Fruit fly (Drosophila melanogaster): ENCODE data around the gene btd.

btd gene

dm6 chrX:9707820-9708487 lies 14.0 kb downstream of the btd start (continued):
- no peak for TF ChIP-seq CG17359 (tag; optimal IDR thresholded peaks at IDR 0.05)
- no peak for TF ChIP-seq croc (GFP tag; conservative IDR thresholded peaks at IDR 0.05)
- TF ChIP-seq CG16779 (GFP tag; IDR thresholded peaks at IDR 0.05): no peak
- TF ChIP-seq Adf1 (GFP tag; IDR thresholded peaks at IDR 0.05): no peak
- no peak for TF ChIP-seq ken (GFP tag; IDR thresholded peaks at IDR 0.05)
- no peak for TF ChIP-seq CG10543 (GFP tag; optimal IDR thresholded peaks at IDR 0.05)
- TF ChIP-seq Asciz (GFP tag; optimal IDR thresholded peaks at IDR 0.05): no peak
- TF ChIP-seq pho (GFP tag; optimal IDR thresholded peaks at IDR 0.05): no peak
- no peak for TF ChIP-seq btn (GFP tag; optimal IDR thresholded peaks at IDR 0.05)
- no peak for TF ChIP-seq ara (GFP tag; IDR thresholded peaks at IDR 0.05)
- TF ChIP-seq gem (tag; optimal IDR thresholded peaks at IDR 0.05): no peak
- TF ChIP-seq CG7928 (GFP tag; optimal IDR thresholded peaks at IDR 0.05): no peak
- TF ChIP-seq Poxn (GFP tag; IDR thresholded peaks at IDR 0.05): no peak
- no peak for TF ChIP-seq tll (GFP tag; optimal IDR thresholded peaks at IDR 0.05)
- TF ChIP-seq ranshi (GFP tag; IDR thresholded peaks at IDR 0.05): no peak
- TF ChIP-seq sob (GFP tag; IDR thresholded peaks at IDR 0.05): no peak
- TF ChIP-seq al (GFP tag; IDR thresholded peaks at IDR 0.05): no peak
- no peak for TF ChIP-seq Ada2b (GFP tag; IDR thresholded peaks at IDR 0.05)
- TF ChIP-seq nmo (GFP tag; optimal IDR thresholded peaks at IDR 0.05): no peak
- TF ChIP-seq Oli (tag; optimal IDR thresholded peaks at IDR 0.05): no peak
- peak; percentile 33; the same call in 1 of the 2 replicates for TF ChIP-seq CG13287 (GFP tag; IDR thresholded peaks at IDR 0.05; ENCODE audit: partially characterized antibody)
- TF ChIP-seq chinmo (GFP tag; IDR thresholded peaks at IDR 0.05; ENCODE audit: partially characterized antibody): no peak
- TF ChIP-seq odd (GFP tag; optimal IDR thresholded peaks at IDR 0.05): no peak
- no peak for TF ChIP-seq CG6813 (GFP tag; optimal IDR thresholded peaks at IDR 0.05)
- no peak for TF ChIP-seq gt (GFP tag; IDR thresholded peaks at IDR 0.05)
- peak; percentile 48 for TF ChIP-seq sqz (GFP tag; optimal IDR thresholded peaks at IDR 0.05)
- TF ChIP-seq Hr3 (GFP tag; optimal IDR thresholded peaks at IDR 0.05): no peak
- TF ChIP-seq Hr39 (optimal IDR thresholded peaks at IDR 0.05): no peak
- no peak for TF ChIP-seq CG18764 (GFP tag; optimal IDR thresholded peaks at IDR 0.05)
- no peak for TF ChIP-seq Tbp (GFP tag; optimal IDR thresholded peaks at IDR 0.05)
- no peak for TF ChIP-seq CG4820 (GFP tag; optimal IDR thresholded peaks at IDR 0.05)
- TF ChIP-seq fd64A (GFP tag; optimal IDR thresholded peaks at IDR 0.05): no peak
- no peak for TF ChIP-seq CG7556 (GFP tag; optimal IDR thresholded peaks at IDR 0.05)
- peak; percentile 36; the same call in 1 of the 2 replicates for TF ChIP-seq unc-4 (GFP tag; IDR thresholded peaks at IDR 0.05; ENCODE audit: partially characterized antibody)
- TF ChIP-seq CG14965 (GFP tag; optimal IDR thresholded peaks at IDR 0.05; ENCODE audit: borderline replicate concordance): no peak
- no peak for TF ChIP-seq fd102C (GFP tag; optimal IDR thresholded peaks at IDR 0.05)
- no peak for TF ChIP-seq chif (GFP tag; optimal IDR thresholded peaks at IDR 0.05)
- TF ChIP-seq CG9727 (GFP tag; optimal IDR thresholded peaks at IDR 0.05): no peak
- TF ChIP-seq pnt (GFP tag; optimal IDR thresholded peaks at IDR 0.05): no peak
- no peak for TF ChIP-seq CG30020 (tag; optimal IDR thresholded peaks at IDR 0.05)
- no peak for TF ChIP-seq cg (GFP tag; optimal IDR thresholded peaks at IDR 0.05)
- TF ChIP-seq CoRest (tag; optimal IDR thresholded peaks at IDR 0.05): no peak
- TF ChIP-seq CG6689 (GFP tag; IDR thresholded peaks at IDR 0.05): no peak
- TF ChIP-seq amos (GFP tag; IDR thresholded peaks at IDR 0.05; ENCODE audit: partially characterized antibody): peak; percentile 36; the same call in 1 of the 2 replicates
- no peak for TF ChIP-seq D (optimal IDR thresholded peaks at IDR 0.05)
- TF ChIP-seq D (GFP tag; optimal IDR thresholded peaks at IDR 0.05): no peak
- no peak for TF ChIP-seq bcd (GFP tag; optimal IDR thresholded peaks at IDR 0.05)
- TF ChIP-seq pzg (GFP tag; optimal IDR thresholded peaks at IDR 0.05): no peak
- TF ChIP-seq hbn (GFP tag; IDR thresholded peaks at IDR 0.05; ENCODE audit: partially characterized antibody): peak; percentile 31; the same call in 1 of the 2 replicates
- no peak for TF ChIP-seq cad (GFP tag; optimal IDR thresholded peaks at IDR 0.05)
